Worm (Caenorhabditis elegans) whole organism, mixed stage, embryonic: ENCODE measurements around the gene nrsn-1.

Source experiments
- elt-3 ChIP-seq: fragments of 150-350 bp; optimal IDR thresholded peaks from 2 replicates; lab custom pipeline; 2014; ENCODE audit warnings: missing biosample characterization, missing genetic modification characterization
- lsy-2 ChIP-seq: fragments of 150-350 bp; optimal IDR thresholded peaks from 2 replicates; lab custom pipeline; 2014; ENCODE audit warnings: missing biosample characterization, missing genetic modification characterization
- mab-5 ChIP-seq: fragments of 150-350 bp; optimal IDR thresholded peaks from 2 replicates; lab custom pipeline; 2014; ENCODE audit warnings: missing biosample characterization, missing genetic modification characterization
- nhr-2 ChIP-seq: fragments of 150-350 bp; optimal IDR thresholded peaks from 2 replicates; lab custom pipeline; 2014; ENCODE audit warnings: missing biosample characterization, missing genetic modification characterization
- snpc-4 ChIP-seq: fragments of 150-350 bp; optimal IDR thresholded peaks from 2 replicates; lab custom pipeline; 2014; ENCODE audit warnings: missing biosample characterization, missing genetic modification characterization
- sptf-1 ChIP-seq: sonication (generic microtip); optimal IDR thresholded peaks from 2 replicates; lab custom pipeline; 2017; ENCODE audit warnings: mild to moderate bottlenecking, missing genetic modification characterization, moderate library complexity, missing compliant biosample characterization
- unc-39 ChIP-seq: fragments of 150-350 bp; optimal IDR thresholded peaks from 2 replicates; lab custom pipeline; 2014; ENCODE audit warnings: missing biosample characterization, missing genetic modification characterization
- ztf-11 ChIP-seq: fragments of 150-350 bp; optimal IDR thresholded peaks from 2 replicates; lab custom pipeline; 2014; ENCODE audit warnings: missing biosample characterization, missing genetic modification characterization

- TF ChIP-seq lsy-2 (tag; lab: Kevin White, UChicago) (no peak), unc-39 (tag; lab: Kevin White, UChicago) (no peak), snpc-4 (no peak), sptf-1 (tag; lab: Kevin White, UChicago) (no peak), nhr-2 (tag; lab: Kevin White, UChicago) (no peak), elt-3 (tag; lab: Kevin White, UChicago) (no peak), ztf-11 (tag; lab: Kevin White, UChicago) (no peak), mab-5 (tag; lab: Kevin White, UChicago) (no peak)
Measured at ce11 chrV:3712192-3712591, 3.6 kb downstream of the nrsn-1 start.
